Fruit fly (Drosophila melanogaster) whole organism, wandering third instar larva: ENCODE data around the gene CG32797.

ENCODE experiments used
- Abd-B ChIP-seq: fragments of >200 bp; optimal IDR thresholded peaks from 2 replicates; lab custom pipeline; 2017; ENCODE audit warnings: missing biosample characterization, missing genetic modification characterization
- CG32264 ChIP-seq: fragments of 200-800 bp; sonication (Bioruptor generic); optimal IDR thresholded peaks from 2 replicates; lab custom pipeline; 2016; ENCODE audit warnings: missing biosample characterization, missing genetic modification characterization
- CG9705 ChIP-seq: fragments of 200-800 bp; sonication (Bioruptor generic); optimal IDR thresholded peaks from 2 replicates; lab custom pipeline; 2018; ENCODE audit warnings: missing biosample characterization, mild to moderate bottlenecking, missing genetic modification characterization
- CrebA ChIP-seq: fragments of 200-800 bp; sonication (Bioruptor generic); optimal IDR thresholded peaks from 2 replicates; lab custom pipeline; 2016; ENCODE audit warnings: missing biosample characterization, mild to moderate bottlenecking, missing genetic modification characterization, borderline replicate concordance
- Dfd ChIP-seq: fragments of >200 bp; optimal IDR thresholded peaks from 2 replicates; lab custom pipeline; 2017; ENCODE audit warnings: missing biosample characterization, missing genetic modification characterization
- Dif ChIP-seq: fragments of 200-275, 200-300 bp; sonication (Bioruptor generic); optimal IDR thresholded peaks from 2 replicates; lab custom pipeline; 2018; ENCODE audit warnings: missing biosample characterization, missing genetic modification characterization; ENCODE audit not compliant: partially characterized antibody
- GATAd ChIP-seq: sonication (Bioruptor generic); optimal IDR thresholded peaks from 2 replicates; lab custom pipeline; 2016; ENCODE audit warnings: missing biosample characterization, missing genetic modification characterization
- HLH106 ChIP-seq: fragments of 200-800 bp; optimal IDR thresholded peaks from 3 replicates; lab custom pipeline; 2019; ENCODE audit warnings: missing biosample characterization, mild to moderate bottlenecking, missing genetic modification characterization, moderate library complexity
- Hnf4 ChIP-seq: fragments of 200-800 bp; sonication (Bioruptor generic); optimal IDR thresholded peaks from 2 replicates; lab custom pipeline; 2016; ENCODE audit warnings: missing biosample characterization, mild to moderate bottlenecking, missing genetic modification characterization
- Hr78 ChIP-seq: fragments of >200 bp; optimal IDR thresholded peaks from 2 replicates; lab custom pipeline; 2017; ENCODE audit warnings: missing biosample characterization, missing genetic modification characterization
- Hr83 ChIP-seq: fragments of 200-300 bp; sonication (Bioruptor generic); optimal IDR thresholded peaks from 2 replicates; lab custom pipeline; 2016; ENCODE audit warnings: missing biosample characterization, mild to moderate bottlenecking, missing genetic modification characterization, moderate library complexity; ENCODE audit not compliant: poor library complexity, severe bottlenecking
- Jra ChIP-seq: sonication (Bioruptor generic); optimal IDR thresholded peaks from 2 replicates; lab custom pipeline; 2016; ENCODE audit warnings: missing biosample characterization, missing genetic modification characterization
- Mio ChIP-seq: sonication (Bioruptor generic); optimal IDR thresholded peaks from 2 replicates; lab custom pipeline; 2016; ENCODE audit warnings: missing biosample characterization, missing genetic modification characterization
- Myc ChIP-seq: fragments of >200 bp; optimal IDR thresholded peaks from 2 replicates; lab custom pipeline; 2017
- N ChIP-seq: fragments of >200 bp; optimal IDR thresholded peaks from 2 replicates; lab custom pipeline; 2018; ENCODE audit warnings: missing biosample characterization, missing external identifiers, missing genetic modification characterization
- OdsH ChIP-seq: fragments of 200-800 bp; sonication (Bioruptor generic); optimal IDR thresholded peaks from 2 replicates; lab custom pipeline; 2016; ENCODE audit warnings: missing biosample characterization, mild to moderate bottlenecking, missing genetic modification characterization
- Rel ChIP-seq, 2 experiments: fragments of 200-800 bp; sonication (Bioruptor generic) in 1 of 2; optimal IDR thresholded peaks; 2 replicates in 1 of 2; 3 replicates in 1 of 2; lab custom pipeline; 2016 to 2019; ENCODE audit warnings: mild to moderate bottlenecking in 2 of 2, missing biosample characterization in 2 of 2, missing genetic modification characterization in 2 of 2, moderate library complexity in 1 of 2
- Sp1 ChIP-seq: fragments of 200-800 bp; sonication (Bioruptor generic); optimal IDR thresholded peaks from 3 replicates; lab custom pipeline; 2019; ENCODE audit warnings: missing biosample characterization, mild to moderate bottlenecking, missing genetic modification characterization, moderate library complexity
- Vsx2 ChIP-seq: fragments of 200-300, 225-300 bp; sonication (Bioruptor generic); optimal IDR thresholded peaks from 2 replicates; lab custom pipeline; 2018; ENCODE audit warnings: missing biosample characterization, missing genetic modification characterization; ENCODE audit not compliant: partially characterized antibody
- br ChIP-seq: fragments of 200-800 bp; sonication (Bioruptor generic); optimal IDR thresholded peaks from 2 replicates; lab custom pipeline; 2016; ENCODE audit warnings: missing biosample characterization, missing genetic modification characterization
- dl ChIP-seq, 2 experiments: fragments of 175-275, 200-275 bp in 1 of 2; fragments of 200-275 bp in 1 of 2; sonication (Bioruptor generic); optimal IDR thresholded peaks; lab custom pipeline; 2018; ENCODE audit warnings: mild to moderate bottlenecking in 2 of 2, missing biosample characterization in 2 of 2, missing genetic modification characterization in 2 of 2, moderate library complexity in 2 of 2; ENCODE audit not compliant: partially characterized antibody in 2 of 2, insufficient read depth in 1 of 2
- dmrt93B ChIP-seq: fragments of 200-800 bp; sonication (Bioruptor generic); optimal IDR thresholded peaks from 2 replicates; lab custom pipeline; 2018; ENCODE audit warnings: missing biosample characterization, mild to moderate bottlenecking, missing genetic modification characterization
- dsf ChIP-seq: sonication (Bioruptor generic); optimal IDR thresholded peaks from 2 replicates; lab custom pipeline; 2016; ENCODE audit warnings: missing biosample characterization, missing genetic modification characterization, borderline replicate concordance
- ey ChIP-seq: fragments of 200-800 bp; sonication (Bioruptor generic); optimal IDR thresholded peaks from 2 replicates; lab custom pipeline; 2016; ENCODE audit warnings: missing biosample characterization, missing genetic modification characterization
- foxo ChIP-seq, 2 experiments: fragments of 200-800 bp; sonication (Bioruptor generic); optimal IDR thresholded peaks; 2 replicates in 1 of 2; 3 replicates in 1 of 2; lab custom pipeline; 2016 to 2017; ENCODE audit warnings: missing biosample characterization in 2 of 2, missing genetic modification characterization in 2 of 2
- fru ChIP-seq: fragments of 200-800 bp; sonication (Bioruptor generic); optimal IDR thresholded peaks from 3 replicates; lab custom pipeline; 2016; ENCODE audit warnings: missing biosample characterization, mild to moderate bottlenecking, missing genetic modification characterization
- h ChIP-seq: fragments of 200-800 bp; sonication (Bioruptor generic); optimal IDR thresholded peaks from 3 replicates; lab custom pipeline; 2016; ENCODE audit warnings: missing biosample characterization, mild to moderate bottlenecking, missing genetic modification characterization
- jim ChIP-seq: fragments of 175-275, 200-325 bp; sonication (Bioruptor generic); optimal IDR thresholded peaks from 2 replicates; lab custom pipeline; 2016; ENCODE audit warnings: missing biosample characterization, mild to moderate bottlenecking, missing genetic modification characterization
- lola ChIP-seq: fragments of >200 bp; optimal IDR thresholded peaks from 2 replicates; lab custom pipeline; 2017; ENCODE audit warnings: missing biosample characterization, missing genetic modification characterization
- pan ChIP-seq: fragments of >200 bp; optimal IDR thresholded peaks from 2 replicates; lab custom pipeline; 2017
- psq ChIP-seq: fragments of 200-800 bp; sonication (Bioruptor generic); optimal IDR thresholded peaks from 3 replicates; lab custom pipeline; 2017; ENCODE audit warnings: missing biosample characterization, mild to moderate bottlenecking, missing genetic modification characterization, moderate library complexity
- rgr ChIP-seq: fragments of 200-800 bp; sonication (Bioruptor generic); optimal IDR thresholded peaks from 3 replicates; lab custom pipeline; 2016; ENCODE audit warnings: missing biosample characterization, mild to moderate bottlenecking, missing genetic modification characterization
- sage ChIP-seq: fragments of 200-800 bp; sonication (Bioruptor generic); optimal IDR thresholded peaks from 2 replicates; lab custom pipeline; 2016; ENCODE audit warnings: missing biosample characterization, mild to moderate bottlenecking, missing genetic modification characterization
- sv ChIP-seq: fragments of 200-800 bp; sonication (Bioruptor generic); optimal IDR thresholded peaks from 3 replicates; lab custom pipeline; 2016; ENCODE audit warnings: missing biosample characterization, missing genetic modification characterization
- tai ChIP-seq: sonication (Bioruptor generic); optimal IDR thresholded peaks from 2 replicates; lab custom pipeline; 2016; ENCODE audit warnings: missing biosample characterization, missing genetic modification characterization
- usp ChIP-seq: fragments of >200 bp; optimal IDR thresholded peaks from 2 replicates; lab custom pipeline; 2017; ENCODE audit warnings: missing biosample characterization, missing genetic modification characterization
- woc ChIP-seq: sonication (Bioruptor generic); optimal IDR thresholded peaks from 2 replicates; lab custom pipeline; 2016; ENCODE audit warnings: missing biosample characterization, mild to moderate bottlenecking, missing genetic modification characterization

Gene CG32797

DNA sequence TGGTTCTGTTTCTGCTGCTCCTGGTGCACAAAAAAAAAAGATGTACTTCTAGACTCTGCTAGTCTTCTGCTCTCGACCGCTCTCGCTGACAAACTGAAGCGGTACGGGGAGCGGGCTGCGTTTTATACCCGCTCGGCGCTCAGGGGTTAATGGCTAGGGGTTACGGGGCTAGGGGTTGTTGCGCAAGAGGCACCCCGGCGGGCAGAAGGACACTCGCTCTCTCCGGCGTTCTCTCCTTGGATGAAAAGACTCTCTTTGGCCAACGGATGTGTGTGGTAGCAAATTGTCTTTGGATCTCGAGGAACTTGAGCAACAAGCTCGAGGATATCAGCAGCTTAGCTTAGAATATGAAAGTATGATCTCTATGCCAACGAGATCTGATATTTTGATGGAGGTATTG lies 14.8 kb downstream of the CG32797 start, which contains the start of gene CG12496:
Gene CG12496 (minus strand): TSS at position 97 of the 400 bp plus-strand sequence.
- TF ChIP-seq Mio (GFP tag; lab: Kevin White, UChicago): no peak
- TF ChIP-seq OdsH: no peak
- TF ChIP-seq Myc (lab: Kevin White, UChicago): no peak
- no peak for TF ChIP-seq pan (lab: Kevin White, UChicago)
- no peak for TF ChIP-seq Abd-B (GFP tag; lab: Kevin White, UChicago)
- no peak for TF ChIP-seq N (GFP tag; lab: Kevin White, UChicago)
- TF ChIP-seq Hr78 (GFP tag; lab: Kevin White, UChicago): no peak
- TF ChIP-seq sv (GFP tag; lab: Kevin White, UChicago): no peak
- no peak for TF ChIP-seq ey (GFP tag; lab: Kevin White, UChicago)
- TF ChIP-seq dl (GFP tag; optimal IDR thresholded peaks at IDR 0.05; lab: Kevin White, UChicago; ENCODE audit: insufficient read depth in 1 of 2, partially characterized antibody in 2 of 2): no peak
- no peak for TF ChIP-seq Hnf4
- no peak for TF ChIP-seq CrebA
- no peak for TF ChIP-seq h (GFP tag; lab: Kevin White, UChicago)
- TF ChIP-seq Jra (GFP tag; lab: Kevin White, UChicago): no peak

DNA sequence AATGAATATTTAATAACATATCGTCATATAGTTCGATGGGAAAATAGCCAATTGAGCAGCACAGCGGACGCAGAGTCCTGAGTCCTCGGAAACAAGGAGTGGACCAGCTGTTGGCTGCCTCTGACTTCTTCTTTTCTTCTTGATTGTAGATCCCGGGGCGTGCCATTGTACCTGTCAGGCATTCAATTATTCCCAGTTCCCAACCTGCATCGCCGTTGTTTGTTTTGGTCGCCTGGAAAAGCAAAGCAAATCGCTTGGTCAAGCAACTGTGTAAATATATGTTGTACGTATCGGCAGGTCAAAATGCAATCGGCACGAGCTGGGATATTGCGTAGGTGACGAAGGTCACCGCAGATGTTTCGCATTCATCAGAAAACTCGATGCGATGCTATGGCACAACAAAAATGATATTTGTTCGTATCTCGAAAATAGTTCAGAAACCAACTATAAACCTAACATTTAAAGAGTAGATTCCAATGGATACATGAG lies 16.9 kb downstream of the CG32797 start:
- TF ChIP-seq sv (GFP tag; lab: Kevin White, UChicago) (no peak), pan (lab: Kevin White, UChicago) (no peak), CrebA (no peak), GATAd (GFP tag; lab: Kevin White, UChicago) (no peak), Mio (GFP tag; lab: Kevin White, UChicago) (no peak), dmrt93B (GFP tag; lab: Kevin White, UChicago) (no peak), Myc (lab: Kevin White, UChicago) (no peak), CG9705 (GFP tag; lab: Kevin White, UChicago) (no peak), CG32264 (GFP tag; lab: Kevin White, UChicago) (no peak), Dfd (GFP tag; lab: Kevin White, UChicago) (no peak), dsf (GFP tag; lab: Kevin White, UChicago) (no peak), psq (GFP tag; lab: Kevin White, UChicago) (no peak)

DNA sequence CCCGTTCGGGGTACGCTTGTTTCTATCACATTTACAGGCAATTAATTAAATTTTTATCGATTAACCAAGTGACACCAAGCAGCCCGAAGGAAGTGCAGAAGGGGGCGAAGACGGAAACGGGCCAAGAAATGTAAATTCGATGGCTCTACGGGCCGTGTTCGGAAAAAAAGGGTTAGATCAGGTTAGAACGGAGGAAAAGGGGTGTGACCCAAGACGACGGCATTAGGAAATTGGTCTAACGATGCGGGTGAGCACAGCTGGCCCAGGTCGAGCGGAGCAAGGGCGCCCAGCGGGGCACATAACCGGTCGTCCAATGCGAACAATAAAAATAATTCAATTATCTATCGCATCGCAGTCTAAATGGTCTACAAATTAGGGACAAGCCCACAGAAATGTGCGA lies 26.2 kb downstream of the CG32797 start:
- TF ChIP-seq jim (GFP tag; lab: Kevin White, UChicago) (no peak), Sp1 (GFP tag; lab: Kevin White, UChicago) (no peak), CrebA (no peak), dl (GFP tag; optimal IDR thresholded peaks at IDR 0.05; lab: Kevin White, UChicago; ENCODE audit: insufficient read depth in 1 of 2, partially characterized antibody in 2 of 2) (no peak), Dif (GFP tag; lab: Kevin White, UChicago) (no peak), Abd-B (GFP tag; lab: Kevin White, UChicago) (no peak), foxo (GFP tag; optimal IDR thresholded peaks at IDR 0.05; lab: Kevin White, UChicago) (no peak), ey (GFP tag; lab: Kevin White, UChicago) (no peak), tai (GFP tag; lab: Kevin White, UChicago) (no peak)

DNA sequence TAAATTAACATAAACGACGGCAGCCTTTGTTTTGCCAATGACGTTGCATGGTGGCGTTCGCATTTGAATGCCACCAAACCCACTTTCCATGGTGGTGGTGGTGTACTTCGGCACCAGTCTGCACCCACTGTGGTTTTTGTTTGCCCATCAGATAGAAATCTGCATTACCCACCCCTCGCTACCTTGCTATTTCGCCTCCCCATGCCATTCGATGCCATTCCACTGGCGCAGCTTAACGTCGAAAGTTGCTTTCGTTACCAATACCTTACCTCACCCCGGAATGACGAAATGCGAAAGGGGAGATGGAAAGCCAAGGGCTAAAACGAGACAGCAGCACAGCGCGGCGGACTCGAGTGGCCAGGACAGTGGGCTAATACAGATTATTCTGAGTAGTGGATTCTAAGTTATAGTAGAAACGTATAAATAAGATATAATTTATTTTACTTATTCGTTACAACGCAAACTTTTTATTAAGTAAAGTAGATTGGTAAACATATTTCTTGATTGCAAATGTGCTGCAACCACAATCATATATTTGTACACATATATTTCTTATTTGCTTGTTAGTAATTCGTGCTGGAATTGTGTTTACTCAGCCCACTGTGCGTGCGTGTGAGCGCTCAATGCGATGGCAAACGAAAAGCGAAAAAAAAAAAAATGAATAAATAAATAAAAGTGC lies 29.3 kb downstream of the CG32797 start:
- TF ChIP-seq CrebA (no peak), OdsH (peak; percentile 51), CG9705 (GFP tag; lab: Kevin White, UChicago) (no peak), tai (GFP tag; lab: Kevin White, UChicago) (no peak), Vsx2 (GFP tag; lab: Kevin White, UChicago) (no peak), Myc (lab: Kevin White, UChicago) (no peak), br (GFP tag; lab: Kevin White, UChicago) (peak; percentile 11), Dif (GFP tag; lab: Kevin White, UChicago) (no peak), pan (lab: Kevin White, UChicago) (no peak), jim (GFP tag; lab: Kevin White, UChicago) (no peak), lola (no peak), Sp1 (GFP tag; lab: Kevin White, UChicago) (peak; percentile 52), sv (GFP tag; lab: Kevin White, UChicago) (no peak), Hr83 (GFP tag; lab: Kevin White, UChicago) (no peak), psq (GFP tag; lab: Kevin White, UChicago) (peak; percentile 60), woc (peak; percentile 58), foxo (GFP tag; optimal IDR thresholded peaks at IDR 0.05; lab: Kevin White, UChicago) (peak in 1 of 2 experiments; percentile 70), Jra (GFP tag; lab: Kevin White, UChicago) (no peak), Dfd (GFP tag; lab: Kevin White, UChicago) (no peak), ey (GFP tag; lab: Kevin White, UChicago) (peak; percentile 34), usp (GFP tag; lab: Kevin White, UChicago) (no peak), CG32264 (GFP tag; lab: Kevin White, UChicago) (no peak), Hnf4 (no peak), GATAd (GFP tag; lab: Kevin White, UChicago) (no peak), HLH106 (tag; lab: Kevin White, UChicago) (peak; percentile 60), sage (GFP tag; lab: Kevin White, UChicago) (no peak), fru (GFP tag; lab: Kevin White, UChicago) (peak; percentile 57), Rel (GFP tag; optimal IDR thresholded peaks at IDR 0.05; lab: Kevin White, UChicago) (no peak), Rel (tag; optimal IDR thresholded peaks at IDR 0.05; lab: Kevin White, UChicago) (no peak), Mio (GFP tag; lab: Kevin White, UChicago) (no peak), dmrt93B (GFP tag; lab: Kevin White, UChicago) (peak; percentile 20), rgr (GFP tag; lab: Kevin White, UChicago) (peak; percentile 64), Hr78 (GFP tag; lab: Kevin White, UChicago) (no peak), dl (GFP tag; optimal IDR thresholded peaks at IDR 0.05; lab: Kevin White, UChicago; ENCODE audit: insufficient read depth in 1 of 2, partially characterized antibody in 2 of 2) (no peak)
